Fruit fly (Drosophila melanogaster): ENCODE data around the gene Eip78C.

Eip78C gene

dm6 chr3L:21216697-21217291 lies 9.6 kb upstream of the Eip78C start, which contains the start of the genes Trmt112 and Ilk (continued):
- no peak for TF ChIP-seq dan (GFP tag; IDR thresholded peaks at IDR 0.05)
- no peak for TF ChIP-seq CG15073 (GFP tag; optimal IDR thresholded peaks at IDR 0.05)
- no peak for TF ChIP-seq CG11456 (GFP tag; IDR thresholded peaks at IDR 0.05)
- TF ChIP-seq HmgZ (tag; optimal IDR thresholded peaks at IDR 0.05), result peak; percentile 82
- no peak for TF ChIP-seq zfh2 (GFP tag; optimal IDR thresholded peaks at IDR 0.05)
- TF ChIP-seq Hand (GFP tag; optimal IDR thresholded peaks at IDR 0.05), result no peak
- TF ChIP-seq CG30431 (GFP tag; optimal IDR thresholded peaks at IDR 0.05), result no peak
- TF ChIP-seq CG17802 (tag; optimal IDR thresholded peaks at IDR 0.05), result peak; percentile 41
- TF ChIP-seq tio (GFP tag; optimal IDR thresholded peaks at IDR 0.05), result no peak
- no peak for TF ChIP-seq CG8089 (GFP tag; optimal IDR thresholded peaks at IDR 0.05)
- no peak for TF ChIP-seq ac (GFP tag; optimal IDR thresholded peaks at IDR 0.05)
- peak; percentile 84 for TF ChIP-seq HLH4C (GFP tag; IDR thresholded peaks at IDR 0.05; ENCODE audit: partially characterized antibody)
- TF ChIP-seq repo (GFP tag; optimal IDR thresholded peaks at IDR 0.05), result no peak
- peak; percentile 89 for TF ChIP-seq CG42726 (GFP tag; IDR thresholded peaks at IDR 0.05; ENCODE audit: partially characterized antibody)
- no peak for TF ChIP-seq CG10959 (GFP tag; IDR thresholded peaks at IDR 0.05)
- no peak for TF ChIP-seq Neu2 (GFP tag; optimal IDR thresholded peaks at IDR 0.05; ENCODE audit: borderline replicate concordance)
- no peak for TF ChIP-seq CG14667 (GFP tag; IDR thresholded peaks at IDR 0.05)
- TF ChIP-seq ems (GFP tag; optimal IDR thresholded peaks at IDR 0.05), result no peak
- no peak for TF ChIP-seq cad (GFP tag; optimal IDR thresholded peaks at IDR 0.05)
- 0 out of 2 replicates have a peak, but pooled peaks have one; percentile 12 for TF ChIP-seq slbo (GFP tag; IDR thresholded peaks at IDR 0.05)
- TF ChIP-seq ewg (GFP tag; optimal IDR thresholded peaks at IDR 0.05), result peak; percentile 7
- TF ChIP-seq HLH54F (GFP tag; optimal IDR thresholded peaks at IDR 0.05), result no peak
- no peak for TF ChIP-seq chn (GFP tag; optimal IDR thresholded peaks at IDR 0.05)
- TF ChIP-seq ERR (GFP tag; optimal IDR thresholded peaks at IDR 0.05), result no peak
- TF ChIP-seq CG7928 (GFP tag; optimal IDR thresholded peaks at IDR 0.05), result no peak
- no peak for TF ChIP-seq CG1792 (GFP tag; optimal IDR thresholded peaks at IDR 0.05)
- no peak for TF ChIP-seq crc (GFP tag; optimal IDR thresholded peaks at IDR 0.05)
- TF ChIP-seq tll (GFP tag; optimal IDR thresholded peaks at IDR 0.05), result no peak
- TF ChIP-seq stc (GFP tag; IDR thresholded peaks at IDR 0.05), result no peak
- no peak for TF ChIP-seq pros (GFP tag; optimal IDR thresholded peaks at IDR 0.05)
- TF ChIP-seq CG31224 (GFP tag; IDR thresholded peaks at IDR 0.05), result no peak
- TF ChIP-seq jumu (GFP tag; optimal IDR thresholded peaks at IDR 0.05), result no peak
- TF ChIP-seq sens-2 (GFP tag; IDR thresholded peaks at IDR 0.05), result no peak
- TF ChIP-seq row (GFP tag; IDR thresholded peaks at IDR 0.05), result peak; percentile 38; the same call in 1 of the 3 replicates
- TF ChIP-seq slp2 (GFP tag; optimal IDR thresholded peaks at IDR 0.05), result no peak
- no peak for TF ChIP-seq MTF-1 (GFP tag; optimal IDR thresholded peaks at IDR 0.05; ENCODE audit: borderline replicate concordance)
- no peak for TF ChIP-seq CG7839 (tag; optimal IDR thresholded peaks at IDR 0.05)
- peak; percentile 53 for TF ChIP-seq hkb (optimal IDR thresholded peaks at IDR 0.05)
- TF ChIP-seq hkb (GFP tag; IDR thresholded peaks at IDR 0.05), result no peak
- TF ChIP-seq Dref (GFP tag; IDR thresholded peaks at IDR 0.05), result peak; percentile 95
- no peak for TF ChIP-seq Ets65A (GFP tag)
- no peak for TF ChIP-seq CG16779 (GFP tag; IDR thresholded peaks at IDR 0.05)
- peak; percentile 9; the same call in 1 of the 2 replicates for TF ChIP-seq CG9932 (GFP tag; IDR thresholded peaks at IDR 0.05)
- no peak for TF ChIP-seq bsh (GFP tag; optimal IDR thresholded peaks at IDR 0.05)
- no peak for TF ChIP-seq Dad (GFP tag; optimal IDR thresholded peaks at IDR 0.05)
- TF ChIP-seq CrebB (tag; optimal IDR thresholded peaks at IDR 0.05), result peak; percentile 24
- TF ChIP-seq twi (tag; optimal IDR thresholded peaks at IDR 0.05), result no peak
- no peak for TF ChIP-seq ftz-f1 (GFP tag; optimal IDR thresholded peaks at IDR 0.05)
- no peak for TF ChIP-seq bcd (GFP tag; optimal IDR thresholded peaks at IDR 0.05)
- peak; percentile 47 for TF ChIP-seq CG13624 (GFP tag; optimal IDR thresholded peaks at IDR 0.05)
- TF ChIP-seq lilli (GFP tag; optimal IDR thresholded peaks at IDR 0.05), result peak; percentile 7
- TF ChIP-seq gem (tag; optimal IDR thresholded peaks at IDR 0.05), result no peak

Measured in whole organism, embryonic.